Fruit fly (Drosophila melanogaster) whole organism, wandering third instar larva: ENCODE measurements around the gene CG10710.

Experiments used
- CG32264 ChIP-seq: fragments of 200-800 bp; sonication (Bioruptor generic); optimal IDR thresholded peaks from 2 replicates; lab custom pipeline; 2016; ENCODE audit warnings: missing biosample characterization, missing genetic modification characterization
- CG9705 ChIP-seq: fragments of 200-800 bp; sonication (Bioruptor generic); optimal IDR thresholded peaks from 2 replicates; lab custom pipeline; 2018; ENCODE audit warnings: missing biosample characterization, mild to moderate bottlenecking, missing genetic modification characterization
- Dfd ChIP-seq: fragments of >200 bp; optimal IDR thresholded peaks from 2 replicates; lab custom pipeline; 2017; ENCODE audit warnings: missing biosample characterization, missing genetic modification characterization
- Dif ChIP-seq: fragments of 200-275, 200-300 bp; sonication (Bioruptor generic); optimal IDR thresholded peaks from 2 replicates; lab custom pipeline; 2018; ENCODE audit warnings: missing biosample characterization, missing genetic modification characterization; ENCODE audit not compliant: partially characterized antibody
- GATAd ChIP-seq: sonication (Bioruptor generic); optimal IDR thresholded peaks from 2 replicates; lab custom pipeline; 2016; ENCODE audit warnings: missing biosample characterization, missing genetic modification characterization
- HLH106 ChIP-seq: fragments of 200-800 bp; optimal IDR thresholded peaks from 3 replicates; lab custom pipeline; 2019; ENCODE audit warnings: missing biosample characterization, mild to moderate bottlenecking, missing genetic modification characterization, moderate library complexity
- Hnf4 ChIP-seq: fragments of 200-800 bp; sonication (Bioruptor generic); optimal IDR thresholded peaks from 2 replicates; lab custom pipeline; 2016; ENCODE audit warnings: missing biosample characterization, mild to moderate bottlenecking, missing genetic modification characterization
- Hr78 ChIP-seq: fragments of >200 bp; optimal IDR thresholded peaks from 2 replicates; lab custom pipeline; 2017; ENCODE audit warnings: missing biosample characterization, missing genetic modification characterization
- Hr83 ChIP-seq: fragments of 200-300 bp; sonication (Bioruptor generic); optimal IDR thresholded peaks from 2 replicates; lab custom pipeline; 2016; ENCODE audit warnings: missing biosample characterization, mild to moderate bottlenecking, missing genetic modification characterization, moderate library complexity; ENCODE audit not compliant: poor library complexity, severe bottlenecking
- Jra ChIP-seq: sonication (Bioruptor generic); optimal IDR thresholded peaks from 2 replicates; lab custom pipeline; 2016; ENCODE audit warnings: missing biosample characterization, missing genetic modification characterization
- Myc ChIP-seq: fragments of >200 bp; optimal IDR thresholded peaks from 2 replicates; lab custom pipeline; 2017
- N ChIP-seq: fragments of >200 bp; optimal IDR thresholded peaks from 2 replicates; lab custom pipeline; 2018; ENCODE audit warnings: missing biosample characterization, missing external identifiers, missing genetic modification characterization
- OdsH ChIP-seq: fragments of 200-800 bp; sonication (Bioruptor generic); optimal IDR thresholded peaks from 2 replicates; lab custom pipeline; 2016; ENCODE audit warnings: missing biosample characterization, mild to moderate bottlenecking, missing genetic modification characterization
- Rel ChIP-seq, 2 experiments: fragments of 200-800 bp; sonication (Bioruptor generic) in 1 of 2; optimal IDR thresholded peaks; 2 replicates in 1 of 2; 3 replicates in 1 of 2; lab custom pipeline; 2016 to 2019; ENCODE audit warnings: mild to moderate bottlenecking in 2 of 2, missing biosample characterization in 2 of 2, missing genetic modification characterization in 2 of 2, moderate library complexity in 1 of 2
- Sp1 ChIP-seq: fragments of 200-800 bp; sonication (Bioruptor generic); optimal IDR thresholded peaks from 3 replicates; lab custom pipeline; 2019; ENCODE audit warnings: missing biosample characterization, mild to moderate bottlenecking, missing genetic modification characterization, moderate library complexity
- Vsx2 ChIP-seq: fragments of 200-300, 225-300 bp; sonication (Bioruptor generic); optimal IDR thresholded peaks from 2 replicates; lab custom pipeline; 2018; ENCODE audit warnings: missing biosample characterization, missing genetic modification characterization; ENCODE audit not compliant: partially characterized antibody
- br ChIP-seq: fragments of 200-800 bp; sonication (Bioruptor generic); optimal IDR thresholded peaks from 2 replicates; lab custom pipeline; 2016; ENCODE audit warnings: missing biosample characterization, missing genetic modification characterization
- brk ChIP-seq: fragments of 200-800 bp; sonication (Bioruptor generic); optimal IDR thresholded peaks from 2 replicates; lab custom pipeline; 2016; ENCODE audit warnings: missing biosample characterization, mild to moderate bottlenecking, missing genetic modification characterization
- dl ChIP-seq, 2 experiments: fragments of 175-275, 200-275 bp in 1 of 2; fragments of 200-275 bp in 1 of 2; sonication (Bioruptor generic); optimal IDR thresholded peaks; lab custom pipeline; 2018; ENCODE audit warnings: mild to moderate bottlenecking in 2 of 2, missing biosample characterization in 2 of 2, missing genetic modification characterization in 2 of 2, moderate library complexity in 2 of 2; ENCODE audit not compliant: partially characterized antibody in 2 of 2, insufficient read depth in 1 of 2
- dmrt93B ChIP-seq: fragments of 200-800 bp; sonication (Bioruptor generic); optimal IDR thresholded peaks from 2 replicates; lab custom pipeline; 2018; ENCODE audit warnings: missing biosample characterization, mild to moderate bottlenecking, missing genetic modification characterization
- ey ChIP-seq: fragments of 200-800 bp; sonication (Bioruptor generic); optimal IDR thresholded peaks from 2 replicates; lab custom pipeline; 2016; ENCODE audit warnings: missing biosample characterization, missing genetic modification characterization
- foxo ChIP-seq, 2 experiments: fragments of 200-800 bp; sonication (Bioruptor generic); optimal IDR thresholded peaks; 2 replicates in 1 of 2; 3 replicates in 1 of 2; lab custom pipeline; 2016 to 2017; ENCODE audit warnings: missing biosample characterization in 2 of 2, missing genetic modification characterization in 2 of 2
- h ChIP-seq: fragments of 200-800 bp; sonication (Bioruptor generic); optimal IDR thresholded peaks from 3 replicates; lab custom pipeline; 2016; ENCODE audit warnings: missing biosample characterization, mild to moderate bottlenecking, missing genetic modification characterization
- jim ChIP-seq: fragments of 175-275, 200-325 bp; sonication (Bioruptor generic); optimal IDR thresholded peaks from 2 replicates; lab custom pipeline; 2016; ENCODE audit warnings: missing biosample characterization, mild to moderate bottlenecking, missing genetic modification characterization
- pan ChIP-seq: fragments of >200 bp; optimal IDR thresholded peaks from 2 replicates; lab custom pipeline; 2017
- psq ChIP-seq: fragments of 200-800 bp; sonication (Bioruptor generic); optimal IDR thresholded peaks from 3 replicates; lab custom pipeline; 2017; ENCODE audit warnings: missing biosample characterization, mild to moderate bottlenecking, missing genetic modification characterization, moderate library complexity
- rgr ChIP-seq: fragments of 200-800 bp; sonication (Bioruptor generic); optimal IDR thresholded peaks from 3 replicates; lab custom pipeline; 2016; ENCODE audit warnings: missing biosample characterization, mild to moderate bottlenecking, missing genetic modification characterization
- sv ChIP-seq: fragments of 200-800 bp; sonication (Bioruptor generic); optimal IDR thresholded peaks from 3 replicates; lab custom pipeline; 2016; ENCODE audit warnings: missing biosample characterization, missing genetic modification characterization
- tai ChIP-seq: sonication (Bioruptor generic); optimal IDR thresholded peaks from 2 replicates; lab custom pipeline; 2016; ENCODE audit warnings: missing biosample characterization, missing genetic modification characterization
- usp ChIP-seq: fragments of >200 bp; optimal IDR thresholded peaks from 2 replicates; lab custom pipeline; 2017; ENCODE audit warnings: missing biosample characterization, missing genetic modification characterization
- woc ChIP-seq: sonication (Bioruptor generic); optimal IDR thresholded peaks from 2 replicates; lab custom pipeline; 2016; ENCODE audit warnings: missing biosample characterization, mild to moderate bottlenecking, missing genetic modification characterization

CG10710 gene

dm6 chr3L:13519555-13520284 is at the start of gene CG10710:
TSS of gene CG10710 (minus strand) at chr3L:13519605.
- TF ChIP-seq OdsH (no peak), dl (GFP tag; optimal IDR thresholded peaks at IDR 0.05; lab: Kevin White, UChicago; ENCODE audit: insufficient read depth in 1 of 2, partially characterized antibody in 2 of 2) (no peak), Hnf4 (no peak), CG32264 (no peak)

- TF ChIP-seq br (peak; percentile 88), ey (GFP tag; lab: Kevin White, UChicago) (peak; percentile 91), jim (GFP tag; lab: Kevin White, UChicago) (peak; percentile 59), foxo (GFP tag; optimal IDR thresholded peaks at IDR 0.05; lab: Kevin White, UChicago) (peak in 1 of 2 experiments; percentile 93), dmrt93B (GFP tag; lab: Kevin White, UChicago) (peak; percentile 71), h (GFP tag; lab: Kevin White, UChicago) (peak; percentile 91), Hr83 (GFP tag; lab: Kevin White, UChicago) (peak; percentile 13), GATAd (GFP tag; lab: Kevin White, UChicago) (peak; percentile 66), CG32264 (peak; percentile 58), HLH106 (tag; lab: Kevin White, UChicago) (peak; percentile 90), psq (GFP tag; lab: Kevin White, UChicago) (peak; percentile 79), tai (GFP tag; lab: Kevin White, UChicago) (no peak), rgr (GFP tag; lab: Kevin White, UChicago) (peak; percentile 92), pan (lab: Kevin White, UChicago) (no peak), usp (GFP tag; lab: Kevin White, UChicago) (no peak), Jra (no peak), CG9705 (GFP tag; lab: Kevin White, UChicago) (peak; percentile 76), sv (GFP tag; lab: Kevin White, UChicago) (peak; percentile 77), Rel (GFP tag; optimal IDR thresholded peaks at IDR 0.05; lab: Kevin White, UChicago) (no peak), Rel (tag; optimal IDR thresholded peaks at IDR 0.05; lab: Kevin White, UChicago) (no peak), OdsH (peak; percentile 84), woc (no peak), Hr78 (GFP tag; lab: Kevin White, UChicago) (no peak), Myc (lab: Kevin White, UChicago) (no peak)
- TF ChIP-seq, all 38 proteins: peak for 15
Measured at dm6 chr3L:13513112-13513538, 6.3 kb downstream of the CG10710 start, which contains the start of the genes Vps36 and Liprin-beta. TSS of gene Vps36 (minus strand) at chr3L:13513112. TSS of gene Liprin-beta (plus strand) at chr3L:13513254.

- no peak for TF ChIP-seq Dif
- no peak for TF ChIP-seq dl (GFP tag; optimal IDR thresholded peaks at IDR 0.05; lab: Kevin White, UChicago; ENCODE audit: insufficient read depth in 1 of 2, partially characterized antibody in 2 of 2)
- no peak for TF ChIP-seq HLH106 (tag; lab: Kevin White, UChicago)
- no peak for TF ChIP-seq Vsx2
- TF ChIP-seq GATAd (GFP tag; lab: Kevin White, UChicago) = no peak
- TF ChIP-seq tai (GFP tag; lab: Kevin White, UChicago) = no peak
- no peak for TF ChIP-seq Sp1
- no peak for TF ChIP-seq dmrt93B (GFP tag; lab: Kevin White, UChicago)
- no peak for TF ChIP-seq N (GFP tag; lab: Kevin White, UChicago)
- no peak for TF ChIP-seq brk
- TF ChIP-seq foxo (GFP tag; optimal IDR thresholded peaks at IDR 0.05; lab: Kevin White, UChicago) = no peak
- TF ChIP-seq usp (GFP tag; lab: Kevin White, UChicago) = no peak
- TF ChIP-seq CG32264 = no peak
- no peak for TF ChIP-seq Myc (lab: Kevin White, UChicago)
Measured at dm6 chr3L:13503631-13504030, 15.8 kb downstream of the CG10710 start.

dm6 chr3L:13502484-13503109 is 16.8 kb downstream of the CG10710 start, which contains the start of gene Spt20:
TSS of gene Spt20 (plus strand) at chr3L:13502707.
- TF ChIP-seq foxo (GFP tag; optimal IDR thresholded peaks at IDR 0.05; lab: Kevin White, UChicago) (no peak), OdsH (no peak), pan (lab: Kevin White, UChicago) (no peak), ey (GFP tag; lab: Kevin White, UChicago) (no peak), br (no peak), Dif (no peak), Hr83 (GFP tag; lab: Kevin White, UChicago) (no peak), Hr78 (GFP tag; lab: Kevin White, UChicago) (no peak), dl (GFP tag; optimal IDR thresholded peaks at IDR 0.05; lab: Kevin White, UChicago; ENCODE audit: insufficient read depth in 1 of 2, partially characterized antibody in 2 of 2) (no peak), h (GFP tag; lab: Kevin White, UChicago) (no peak), HLH106 (tag; lab: Kevin White, UChicago) (no peak), Dfd (GFP tag; lab: Kevin White, UChicago) (no peak), rgr (GFP tag; lab: Kevin White, UChicago) (no peak)
